Fruit fly (Drosophila melanogaster): ENCODE data around the gene spn-D.

spn-D gene

DNA sequence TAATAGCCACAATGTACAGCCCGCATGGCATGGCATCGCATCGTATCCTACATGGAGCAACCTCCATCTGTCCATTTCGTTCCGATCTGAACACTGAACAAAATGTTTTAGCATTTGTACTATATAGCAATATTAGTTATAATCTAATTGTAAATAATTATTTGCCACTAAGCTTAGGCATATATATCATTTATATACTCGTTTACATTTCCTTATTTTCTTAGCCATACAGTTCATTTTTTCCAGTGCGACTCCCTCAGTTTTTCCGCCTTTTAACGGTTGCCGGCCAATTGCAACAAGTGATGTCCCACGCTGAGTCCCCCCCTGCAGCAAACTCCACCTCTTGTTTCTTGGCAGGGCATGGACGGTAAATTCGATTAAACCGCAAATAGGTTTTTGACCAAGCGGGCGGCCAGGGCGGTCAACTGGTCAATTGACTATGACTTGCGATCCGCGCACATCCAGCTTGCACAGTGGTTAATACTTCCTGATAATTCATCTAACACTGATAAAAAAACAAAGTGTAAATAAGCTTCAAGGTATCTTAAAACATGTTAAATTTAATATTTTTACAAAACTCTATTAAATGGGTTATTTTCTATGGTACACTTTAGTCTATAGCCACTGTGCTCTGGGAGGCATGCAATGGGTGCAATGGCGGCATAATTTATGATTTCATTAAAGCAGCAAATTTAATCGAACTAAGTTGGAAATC lies 44.2 kb downstream of the spn-D start (continued):
- no peak for TF ChIP-seq CG16779 (tag; optimal IDR thresholded peaks at IDR 0.05)
- no peak for TF ChIP-seq CG1621 (tag; optimal IDR thresholded peaks at IDR 0.05)
- TF ChIP-seq CG3032 (tag; optimal IDR thresholded peaks at IDR 0.05), result no peak
- TF ChIP-seq fd85E (GFP tag; optimal IDR thresholded peaks at IDR 0.05), result no peak
- TF ChIP-seq CG3919 (GFP tag; optimal IDR thresholded peaks at IDR 0.05), result no peak
- TF ChIP-seq Sox14 (GFP tag; optimal IDR thresholded peaks at IDR 0.05), result no peak
- TF ChIP-seq acj6 (GFP tag; optimal IDR thresholded peaks at IDR 0.05), result no peak
- TF ChIP-seq Hr4 (GFP tag; optimal IDR thresholded peaks at IDR 0.05), result peak; percentile 40
- no peak for TF ChIP-seq CG10669 (GFP tag; optimal IDR thresholded peaks at IDR 0.05)
- no peak for TF ChIP-seq Smox (GFP tag; optimal IDR thresholded peaks at IDR 0.05)
- peak; percentile 43; the same call in 1 of the 2 replicates for TF ChIP-seq Gug (GFP tag; IDR thresholded peaks at IDR 0.05)
- peak; percentile 43 for TF ChIP-seq CG32006 (GFP tag; optimal IDR thresholded peaks at IDR 0.05)
- TF ChIP-seq CG7368 (GFP tag; optimal IDR thresholded peaks at IDR 0.05), result no peak
- TF ChIP-seq CG8119 (GFP tag; IDR thresholded peaks at IDR 0.05), result peak; percentile 69; the same call in 2 of the 3 replicates
- no peak for TF ChIP-seq CG11294 (GFP tag; IDR thresholded peaks at IDR 0.05)
- TF ChIP-seq CG6276 (GFP tag; optimal IDR thresholded peaks at IDR 0.05), result peak; percentile 39
- no peak for TF ChIP-seq CG10631 (GFP tag; optimal IDR thresholded peaks at IDR 0.05)
- TF ChIP-seq Ets21C (GFP tag; optimal IDR thresholded peaks at IDR 0.05), result no peak
- no peak for TF ChIP-seq OdsH (GFP tag; optimal IDR thresholded peaks at IDR 0.05)
- no peak for TF ChIP-seq CG4318 (GFP tag; optimal IDR thresholded peaks at IDR 0.05)

DNA sequence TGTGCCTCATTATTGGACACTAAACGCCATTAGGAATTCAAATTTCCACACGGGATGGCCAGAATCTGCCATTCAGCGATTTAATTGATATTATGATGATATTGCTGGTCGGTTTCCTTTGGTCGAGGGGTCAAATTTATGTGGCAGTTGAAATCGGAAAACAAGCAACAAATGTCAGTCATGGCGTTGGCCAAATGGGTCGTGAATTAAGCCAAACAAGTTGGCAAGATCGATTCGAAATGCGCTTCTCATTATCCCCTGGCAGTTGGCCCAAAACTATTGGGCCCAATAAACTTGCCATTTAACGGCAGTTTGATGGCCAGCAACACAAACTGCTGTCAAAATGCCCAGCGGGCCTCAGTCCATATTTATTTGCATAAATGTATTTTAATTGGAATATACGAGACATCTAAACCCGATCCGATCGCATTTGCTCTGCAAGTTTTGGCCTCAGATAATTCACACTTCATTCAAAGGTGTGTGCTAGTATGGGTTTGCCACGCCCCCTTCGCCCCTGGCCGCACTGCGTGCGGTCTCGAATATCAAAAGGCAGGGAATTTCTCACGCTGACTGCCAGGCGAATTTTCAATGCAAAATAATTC lies 47.6 kb downstream of the spn-D start:
- no peak for TF ChIP-seq CG4318 (GFP tag; optimal IDR thresholded peaks at IDR 0.05)
- TF ChIP-seq CG6792 (GFP tag; optimal IDR thresholded peaks at IDR 0.05), result no peak
- no peak for TF ChIP-seq CG6854 (GFP tag; optimal IDR thresholded peaks at IDR 0.05)
- TF ChIP-seq achi (GFP tag; optimal IDR thresholded peaks at IDR 0.05), result no peak
- TF ChIP-seq fd85E (GFP tag; optimal IDR thresholded peaks at IDR 0.05), result no peak
- TF ChIP-seq CG10669 (GFP tag; optimal IDR thresholded peaks at IDR 0.05), result no peak
- no peak for TF ChIP-seq CG15336 (GFP tag; IDR thresholded peaks at IDR 0.05)
- no peak for TF ChIP-seq net (GFP tag; optimal IDR thresholded peaks at IDR 0.05)
- no peak for TF ChIP-seq CG32006 (GFP tag; optimal IDR thresholded peaks at IDR 0.05)

DNA sequence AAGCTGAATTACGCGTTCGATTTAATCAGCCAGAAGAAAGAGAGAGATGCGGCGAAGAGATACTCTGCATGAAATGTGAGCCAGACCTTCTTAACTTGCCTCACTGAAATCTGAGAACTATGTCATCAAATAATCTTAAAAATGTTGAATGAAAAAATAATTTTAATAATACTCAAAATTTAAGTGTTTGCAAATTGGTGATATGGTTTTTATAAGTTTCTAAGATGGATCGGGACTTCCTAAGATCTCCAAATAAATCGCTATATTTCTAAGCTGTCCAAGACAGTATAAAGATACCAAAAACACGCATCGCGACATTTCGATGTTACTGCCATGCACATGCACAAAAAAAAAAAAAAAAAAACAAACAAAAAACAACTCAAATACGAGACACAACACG lies 49.4 kb downstream of the spn-D start:
- peak; percentile 67 for TF ChIP-seq svp (GFP tag)
- no peak for TF ChIP-seq CG10631 (GFP tag; optimal IDR thresholded peaks at IDR 0.05)
- no peak for TF ChIP-seq Hr38 (GFP tag; optimal IDR thresholded peaks at IDR 0.05)
- TF ChIP-seq CG11762 (GFP tag; optimal IDR thresholded peaks at IDR 0.05; ENCODE audit: insufficient read depth), result no peak
- no peak for TF ChIP-seq CG16779 (tag; optimal IDR thresholded peaks at IDR 0.05)
- TF ChIP-seq Ets21C (GFP tag; optimal IDR thresholded peaks at IDR 0.05), result no peak
- no peak for TF ChIP-seq Lpt (GFP tag; optimal IDR thresholded peaks at IDR 0.05)
- TF ChIP-seq Ets96B (tag; optimal IDR thresholded peaks at IDR 0.05), result no peak
- TF ChIP-seq CG8319 (GFP tag; optimal IDR thresholded peaks at IDR 0.05), result no peak
- no peak for TF ChIP-seq CG8632 (GFP tag; optimal IDR thresholded peaks at IDR 0.05)
- no peak for TF ChIP-seq CG31627 (GFP tag; optimal IDR thresholded peaks at IDR 0.05)
- no peak for TF ChIP-seq Blimp-1 (GFP tag; optimal IDR thresholded peaks at IDR 0.05)
- TF ChIP-seq CG6808 (GFP tag; optimal IDR thresholded peaks at IDR 0.05), result no peak
- no peak for TF ChIP-seq OdsH (GFP tag; optimal IDR thresholded peaks at IDR 0.05)
- no peak for TF ChIP-seq CG1621 (tag; optimal IDR thresholded peaks at IDR 0.05)
- TF ChIP-seq CG9139 (GFP tag; optimal IDR thresholded peaks at IDR 0.05), result no peak
- TF ChIP-seq achi (GFP tag; optimal IDR thresholded peaks at IDR 0.05), result no peak
- no peak for TF ChIP-seq CG15336 (GFP tag; IDR thresholded peaks at IDR 0.05)
- no peak for TF ChIP-seq fd85E (GFP tag; optimal IDR thresholded peaks at IDR 0.05)
- TF ChIP-seq Smox (GFP tag; optimal IDR thresholded peaks at IDR 0.05), result no peak
- no peak for TF ChIP-seq CG3919 (GFP tag; optimal IDR thresholded peaks at IDR 0.05)
- peak; percentile 18 for TF ChIP-seq topi (GFP tag; optimal IDR thresholded peaks at IDR 0.05)
- TF ChIP-seq Eip93F (GFP tag; optimal IDR thresholded peaks at IDR 0.05), result no peak
- TF ChIP-seq CG10669 (GFP tag; optimal IDR thresholded peaks at IDR 0.05), result no peak
- no peak for TF ChIP-seq CG7368 (GFP tag; optimal IDR thresholded peaks at IDR 0.05)
- no peak for TF ChIP-seq CG11294 (GFP tag; IDR thresholded peaks at IDR 0.05)
- peak; percentile 9 for TF ChIP-seq Sox102F (GFP tag; optimal IDR thresholded peaks at IDR 0.05)
- TF ChIP-seq acj6 (GFP tag; optimal IDR thresholded peaks at IDR 0.05), result no peak
- TF ChIP-seq CG8119 (GFP tag; IDR thresholded peaks at IDR 0.05), result no peak
- no peak for TF ChIP-seq net (GFP tag; optimal IDR thresholded peaks at IDR 0.05)
- TF ChIP-seq Eip75B (GFP tag; optimal IDR thresholded peaks at IDR 0.05), result no peak
- no peak for TF ChIP-seq CG3032 (tag; optimal IDR thresholded peaks at IDR 0.05)
- TF ChIP-seq salr (GFP tag; optimal IDR thresholded peaks at IDR 0.05), result no peak
- no peak for TF ChIP-seq Hr39 (GFP tag; optimal IDR thresholded peaks at IDR 0.05)
- no peak for TF ChIP-seq lz (GFP tag; optimal IDR thresholded peaks at IDR 0.05)
- TF ChIP-seq CG6163 (GFP tag; IDR thresholded peaks at IDR 0.05), result no peak

Data from whole organism, prepupa.